Worm (Caenorhabditis elegans) whole organism, L1 larva: ENCODE data around the gene T02B11.9.

Experiments used
- C16A3.4 ChIP-seq: fragments of 150-350 bp; optimal IDR thresholded peaks from 2 replicates; lab custom pipeline; 2014; ENCODE audit warnings: missing biosample characterization, missing genetic modification characterization
- C34B4.2 ChIP-seq: sonication (generic microtip); optimal IDR thresholded peaks from 2 replicates; lab custom pipeline; 2017; ENCODE audit warnings: mild to moderate bottlenecking, missing genetic modification characterization, missing compliant biosample characterization
- F16B12.6 ChIP-seq: fragments of 150-350 bp; optimal IDR thresholded peaks from 2 replicates; lab custom pipeline; 2014; ENCODE audit warnings: missing biosample characterization, missing genetic modification characterization
- alr-1 ChIP-seq: fragments of 200-800 bp; sonication (Bioruptor generic); optimal IDR thresholded peaks from 2 replicates; lab custom pipeline; 2018; ENCODE audit warnings: borderline replicate concordance, mild to moderate bottlenecking, missing genetic modification characterization, missing compliant biosample characterization
- aly-2 ChIP-seq: fragments of 150-350 bp; optimal IDR thresholded peaks from 2 replicates; lab custom pipeline; 2014; ENCODE audit warnings: missing biosample characterization, missing genetic modification characterization
- ama-1 ChIP-seq: fragments of 150-350 bp; optimal IDR thresholded peaks from 2 replicates; lab custom pipeline; 2014
- blmp-1 ChIP-seq: fragments of 150-350 bp; optimal IDR thresholded peaks from 2 replicates; lab custom pipeline; 2014; ENCODE audit warnings: missing biosample characterization, missing genetic modification characterization
- ceh-63 ChIP-seq: fragments of 200-800 bp; sonication (Bioruptor generic); optimal IDR thresholded peaks from 2 replicates; lab custom pipeline; 2018; ENCODE audit warnings: mild to moderate bottlenecking, missing genetic modification characterization, missing compliant biosample characterization
- ceh-8 ChIP-seq: fragments of 200-800 bp; sonication (Bioruptor generic); optimal IDR thresholded peaks from 2 replicates; lab custom pipeline; 2018; ENCODE audit warnings: mild to moderate bottlenecking, missing genetic modification characterization, moderate library complexity, missing compliant biosample characterization
- ceh-82 ChIP-seq, 3 experiments: fragments of 150-350 bp in 1 of 3; sonication (generic microtip) in 2 of 3; optimal IDR thresholded peaks; 2 replicates each; lab custom pipeline; 2014 to 2017; ENCODE audit warnings: missing biosample characterization in 3 of 3, missing genetic modification characterization in 3 of 3
- ces-1 ChIP-seq: fragments of 150-350 bp; optimal IDR thresholded peaks from 2 replicates; lab custom pipeline; 2014; ENCODE audit warnings: missing biosample characterization, missing genetic modification reagents, missing genetic modification characterization
- dsc-1 ChIP-seq: sonication (generic microtip); optimal IDR thresholded peaks from 2 replicates; lab custom pipeline; 2016; ENCODE audit warnings: mild to moderate bottlenecking, missing genetic modification characterization, missing compliant biosample characterization
- efl-1 ChIP-seq, 4 experiments: fragments of 150-350 bp; optimal IDR thresholded peaks in 3 of 4; peaks in 1 of 4; 1 replicate in 1 of 4; 2 replicates in 3 of 4; lab custom pipeline; 2014; ENCODE audit warnings: missing biosample characterization in 2 of 4, missing genetic modification characterization in 2 of 4, missing genetic modification reagents in 2 of 4
- efl-3 ChIP-seq: fragments of 200-800 bp; sonication (Bioruptor generic); optimal IDR thresholded peaks from 2 replicates; lab custom pipeline; 2018; ENCODE audit warnings: mild to moderate bottlenecking, missing genetic modification characterization, missing compliant biosample characterization
- elt-2 ChIP-seq: sonication (generic microtip); optimal IDR thresholded peaks from 2 replicates; lab custom pipeline; 2016; ENCODE audit warnings: missing genetic modification characterization, mild to moderate bottlenecking, inconsistent platforms, missing compliant biosample characterization, missing genetic modification reagents
- fkh-10 ChIP-seq: sonication (generic microtip); optimal IDR thresholded peaks from 2 replicates; lab custom pipeline; 2017; ENCODE audit warnings: missing biosample characterization, missing genetic modification reagents, missing genetic modification characterization
- fkh-4 ChIP-seq: sonication (generic microtip); optimal IDR thresholded peaks from 2 replicates; lab custom pipeline; 2016; ENCODE audit warnings: missing compliant biosample characterization, missing genetic modification characterization, borderline replicate concordance
- grh-1 ChIP-seq: fragments of 200-800 bp; sonication (Bioruptor generic); IDR thresholded peaks from 2 replicates; pipeline ENCODE4 v1.3.6; 2022; ENCODE audit warnings: missing genetic modification reagents, missing genetic modification characterization, missing compliant biosample characterization
- hlh-4 ChIP-seq: sonication (generic microtip); optimal IDR thresholded peaks from 2 replicates; lab custom pipeline; 2016; ENCODE audit warnings: mild to moderate bottlenecking, missing genetic modification characterization, missing compliant biosample characterization
- hpl-2 ChIP-seq: fragments of 150-350 bp; optimal IDR thresholded peaks from 2 replicates; lab custom pipeline; 2014; ENCODE audit warnings: missing biosample characterization, missing genetic modification reagents, missing genetic modification characterization
- isw-1 ChIP-seq: fragments of 200-800 bp; sonication (Bioruptor generic); IDR thresholded peaks from 2 replicates; pipeline ENCODE4 v1.3.6; 2022; ENCODE audit warnings: missing genetic modification characterization, missing compliant biosample characterization
- jun-1 ChIP-seq: fragments of 150-350 bp; optimal IDR thresholded peaks from 2 replicates; lab custom pipeline; 2014; ENCODE audit warnings: missing biosample characterization, missing genetic modification reagents, missing genetic modification characterization
- lin-14 ChIP-seq: fragments of 200-800 bp; sonication (Bioruptor generic); optimal IDR thresholded peaks from 2 replicates; lab custom pipeline; 2018; ENCODE audit warnings: mild to moderate bottlenecking, missing genetic modification characterization, moderate library complexity, missing compliant biosample characterization
- lin-39 ChIP-seq: fragments of 150-350 bp; optimal IDR thresholded peaks from 2 replicates; lab custom pipeline; 2014; ENCODE audit warnings: missing biosample characterization, missing genetic modification reagents, missing genetic modification characterization
- lsy-2 ChIP-seq, 2 experiments: fragments of 150-350 bp; optimal IDR thresholded peaks; 2 replicates each; lab custom pipeline; 2014; ENCODE audit warnings: missing biosample characterization in 2 of 2, missing genetic modification characterization in 2 of 2
- mab-9 ChIP-seq: fragments of 200-800 bp; sonication (Bioruptor generic); IDR thresholded peaks from 2 replicates; pipeline ENCODE4 v1.3.6; 2022; ENCODE audit warnings: missing genetic modification reagents, missing genetic modification characterization, missing compliant biosample characterization
- mep-1 ChIP-seq: fragments of 150-350 bp; optimal IDR thresholded peaks from 2 replicates; lab custom pipeline; 2014; ENCODE audit warnings: missing biosample characterization, missing genetic modification characterization
- nhr-11 ChIP-seq: fragments of 150-350 bp; optimal IDR thresholded peaks from 2 replicates; lab custom pipeline; 2014; ENCODE audit warnings: missing biosample characterization, missing genetic modification characterization
- nhr-19 ChIP-seq: fragments of 200-800 bp; sonication (Bioruptor generic); conservative IDR thresholded peaks from 2 replicates; pipeline ENCODE4 v1.3.6; 2022; ENCODE audit warnings: missing genetic modification characterization, missing compliant biosample characterization
- nhr-20 ChIP-seq: sonication (generic microtip); optimal IDR thresholded peaks from 2 replicates; lab custom pipeline; 2016; ENCODE audit warnings: mild to moderate bottlenecking, missing genetic modification characterization, missing compliant biosample characterization
- nhr-237 ChIP-seq: fragments of 150-350 bp; optimal IDR thresholded peaks from 2 replicates; lab custom pipeline; 2014; ENCODE audit warnings: missing biosample characterization, missing genetic modification characterization
- nhr-47 ChIP-seq: sonication (generic microtip); optimal IDR thresholded peaks from 2 replicates; lab custom pipeline; 2016; ENCODE audit warnings: mild to moderate bottlenecking, missing genetic modification characterization, moderate library complexity, missing compliant biosample characterization
- nhr-71 ChIP-seq: sonication (generic microtip); optimal IDR thresholded peaks from 2 replicates; lab custom pipeline; 2016; ENCODE audit warnings: mild to moderate bottlenecking, missing genetic modification characterization, moderate library complexity, missing compliant biosample characterization
- nhr-77 ChIP-seq: fragments of 150-350 bp; optimal IDR thresholded peaks from 2 replicates; lab custom pipeline; 2014; ENCODE audit warnings: missing biosample characterization, missing genetic modification characterization
- nhr-85 ChIP-seq: sonication (generic microtip); peaks from one replicate; lab custom pipeline; 2016; ENCODE audit warnings: missing genetic modification characterization, inconsistent platforms, missing compliant biosample characterization
- nhr-90 ChIP-seq: sonication (generic microtip); optimal IDR thresholded peaks from 2 replicates; lab custom pipeline; 2016; ENCODE audit warnings: mild to moderate bottlenecking, missing genetic modification characterization, missing compliant biosample characterization; ENCODE audit not compliant: poor library complexity
- pag-3 ChIP-seq: sonication (generic microtip); optimal IDR thresholded peaks from 2 replicates; lab custom pipeline; 2017; ENCODE audit warnings: missing genetic modification characterization, mild to moderate bottlenecking, missing compliant biosample characterization, antibody characterized with exemption, borderline replicate concordance; ENCODE audit not compliant: insufficient read depth
- pqm-1 ChIP-seq: sonication (generic microtip); optimal IDR thresholded peaks from 3 replicates; lab custom pipeline; 2017; ENCODE audit warnings: missing biosample characterization, missing genetic modification characterization
- skn-1 ChIP-seq: fragments of 150-350 bp; optimal IDR thresholded peaks from 2 replicates; lab custom pipeline; 2014; ENCODE audit warnings: missing biosample characterization, missing genetic modification characterization
- snpc-4 ChIP-seq: fragments of 150-350 bp; optimal IDR thresholded peaks from 2 replicates; lab custom pipeline; 2014; ENCODE audit warnings: missing biosample characterization, missing genetic modification characterization
- sox-4 ChIP-seq: sonication (generic microtip); optimal IDR thresholded peaks from 2 replicates; lab custom pipeline; 2016; ENCODE audit warnings: missing genetic modification characterization, missing compliant biosample characterization
- sptf-1 ChIP-seq: fragments of 150-350 bp; optimal IDR thresholded peaks from 2 replicates; lab custom pipeline; 2014; ENCODE audit warnings: missing biosample characterization, missing genetic modification characterization
- sup-37 ChIP-seq: fragments of 200-800 bp; sonication (Bioruptor generic); optimal IDR thresholded peaks from 2 replicates; lab custom pipeline; 2018; ENCODE audit warnings: mild to moderate bottlenecking, missing genetic modification characterization, missing compliant biosample characterization
- swsn-7 ChIP-seq: sonication (generic microtip); optimal IDR thresholded peaks from 2 replicates; lab custom pipeline; 2016; ENCODE audit warnings: missing genetic modification characterization, missing compliant biosample characterization
- tbx-2 ChIP-seq: sonication (generic microtip); optimal IDR thresholded peaks from 2 replicates; lab custom pipeline; 2016; ENCODE audit warnings: missing genetic modification characterization, missing compliant biosample characterization
- unc-30 ChIP-seq: sonication (generic microtip); optimal IDR thresholded peaks from 2 replicates; lab custom pipeline; 2017; ENCODE audit warnings: missing biosample characterization, missing genetic modification characterization
- xbp-1 ChIP-seq: sonication (generic microtip); optimal IDR thresholded peaks from 2 replicates; lab custom pipeline; 2016; ENCODE audit warnings: missing genetic modification characterization, missing compliant biosample characterization
- zag-1 ChIP-seq: fragments of 150-350 bp; optimal IDR thresholded peaks from 2 replicates; lab custom pipeline; 2014; ENCODE audit warnings: missing biosample characterization, missing genetic modification characterization
- zip-4 ChIP-seq: fragments of 200-800 bp; sonication (Bioruptor generic); optimal IDR thresholded peaks from 2 replicates; lab custom pipeline; 2018; ENCODE audit warnings: mild to moderate bottlenecking, missing genetic modification characterization, moderate library complexity, missing compliant biosample characterization
- ztf-11 ChIP-seq, 2 experiments: sonication (generic microtip); optimal IDR thresholded peaks; 2 replicates each; lab custom pipeline; 2016 to 2017; ENCODE audit warnings: missing genetic modification characterization in 2 of 2, missing biosample characterization in 1 of 2, missing compliant biosample characterization in 1 of 2
- ztf-4 ChIP-seq: fragments of 150-350 bp; optimal IDR thresholded peaks from 2 replicates; lab custom pipeline; 2014; ENCODE audit warnings: missing biosample characterization, missing genetic modification characterization

Gene T02B11.9

DNA sequence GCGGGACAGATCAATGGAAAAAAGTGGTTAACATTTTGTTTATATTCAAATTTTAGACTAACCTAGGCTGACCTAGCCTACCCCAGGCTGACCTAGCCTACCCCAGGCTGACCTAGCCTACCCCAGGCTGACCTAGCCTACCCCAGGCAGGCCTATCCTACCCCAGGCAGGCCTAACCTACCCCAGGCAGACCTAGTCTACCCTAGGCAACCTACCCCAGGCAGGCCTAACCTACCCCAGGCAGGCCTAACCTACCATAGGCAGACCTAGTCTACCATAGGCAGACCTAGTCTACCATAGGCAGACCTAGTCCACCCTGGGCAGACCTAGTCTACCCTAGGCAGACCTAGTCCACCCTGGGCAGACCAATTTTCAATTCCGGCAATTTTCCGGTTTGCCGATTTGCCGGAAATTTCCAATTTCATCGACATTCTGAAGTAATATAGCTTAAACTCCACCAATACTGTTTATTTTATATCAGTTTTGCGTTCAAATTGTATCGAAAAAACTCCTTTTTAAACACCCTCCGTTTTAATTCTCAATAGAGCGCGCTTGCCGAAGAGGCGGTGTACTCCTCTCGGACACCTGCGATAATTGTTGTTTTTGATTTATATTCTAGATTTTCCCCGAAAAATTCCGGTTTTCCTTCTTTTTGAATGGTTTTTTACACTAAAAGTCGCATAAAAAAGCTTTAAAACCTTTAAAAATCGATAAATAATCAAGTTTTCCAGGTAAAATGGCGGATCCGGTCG lies 28.4 kb downstream of the T02B11.9 start, which contains the start of gene trm-2A:
trm-2A (plus strand) TSS at position 732 of the 752 bp plus-strand sequence.
- TF ChIP-seq C16A3.4 (peak; percentile 86), blmp-1 (tag; lab: Kevin White, UChicago) (peak; percentile 75), C34B4.2 (no peak), efl-1 (optimal IDR thresholded peaks at IDR 0.05; lab: Kevin White, UChicago) (peak; percentile 89 to 98), efl-1 (GFP tag; optimal IDR thresholded peaks at IDR 0.05 in 1 of 2; lab: Kevin White, UChicago) (peak; percentile 98 to 100), lin-14 (GFP tag; lab: Kevin White, UChicago) (peak; percentile 94), lsy-2 (tag; optimal IDR thresholded peaks at IDR 0.05; lab: Kevin White, UChicago) (peak; percentile 83 to 88), fkh-10 (GFP tag; lab: Kevin White, UChicago) (no peak), xbp-1 (peak; percentile 82), sox-4 (tag; lab: Kevin White, UChicago) (peak; percentile 53), nhr-19 (GFP tag; lab: Robert Waterston, UW) (peak; percentile 85), nhr-90 (tag; lab: Kevin White, UChicago) (peak; percentile 85), aly-2 (tag; lab: Kevin White, UChicago) (peak; percentile 78), ceh-8 (peak; percentile 21), tbx-2 (tag; lab: Kevin White, UChicago) (peak; percentile 83), jun-1 (peak; percentile 65), fkh-4 (tag; lab: Kevin White, UChicago) (peak; percentile 25), skn-1 (tag; lab: Kevin White, UChicago) (peak; percentile 86), nhr-85 (peak; percentile 91), lin-39 (tag; lab: Kevin White, UChicago) (peak; percentile 53), alr-1 (tag; lab: Kevin White, UChicago) (no peak), pqm-1 (tag; lab: Kevin White, UChicago) (no peak), nhr-11 (tag; lab: Kevin White, UChicago) (peak; percentile 52), zip-4 (GFP tag; lab: Kevin White, UChicago) (peak; percentile 19), dsc-1 (tag; lab: Kevin White, UChicago) (peak; percentile 79), efl-3 (GFP tag; lab: Kevin White, UChicago) (no peak), ceh-63 (GFP tag; lab: Kevin White, UChicago) (peak; percentile 9), nhr-77 (tag; lab: Kevin White, UChicago) (peak; percentile 68), ztf-4 (tag; lab: Kevin White, UChicago) (peak; percentile 35), grh-1 (GFP tag; lab: Robert Waterston, UW) (peak; percentile 81), hlh-4 (no peak), sptf-1 (tag; lab: Kevin White, UChicago) (no peak), pag-3 (tag; lab: Kevin White, UChicago) (no peak), ceh-82 (tag; optimal IDR thresholded peaks at IDR 0.05; lab: Kevin White, UChicago) (peak; percentile 86 to 91 (median 87)), nhr-20 (tag; lab: Kevin White, UChicago) (peak; percentile 91), swsn-7 (tag; lab: Kevin White, UChicago) (peak; percentile 83), sup-37 (GFP tag; lab: Kevin White, UChicago) (peak; percentile 6), nhr-71 (peak; percentile 89), zag-1 (no peak), ama-1 (peak; percentile 14), F16B12.6 (tag; lab: Kevin White, UChicago) (peak; percentile 50), mep-1 (tag; lab: Kevin White, UChicago) (peak; percentile 87), nhr-47 (tag; lab: Kevin White, UChicago) (peak; percentile 89), isw-1 (GFP tag; lab: Robert Waterston, UW) (peak; percentile 64), mab-9 (peak; percentile 51; the same call in 1 of the 2 replicates), hpl-2 (GFP tag; lab: Kevin White, UChicago) (no peak), nhr-237 (tag; lab: Kevin White, UChicago) (no peak), ztf-11 (tag; optimal IDR thresholded peaks at IDR 0.05; lab: Kevin White, UChicago) (peak in 1 of 2 experiments; percentile 75), snpc-4 (tag; lab: Kevin White, UChicago) (peak; percentile 11), ces-1 (GFP tag; lab: Kevin White, UChicago) (no peak), unc-30 (tag; lab: Kevin White, UChicago) (peak; percentile 11), elt-2 (tag; lab: Kevin White, UChicago) (peak; percentile 27)
